Fruit fly (Drosophila melanogaster) whole organism, embryonic: ENCODE measurements around the gene SIDL.

Experiments
- Atf-2 ChIP-seq: fragments of 200-800 bp; sonication (Bioruptor generic); optimal IDR thresholded peaks from 2 replicates; lab custom pipeline; 2016; ENCODE audit warnings: missing biosample characterization, missing genetic modification characterization
- Atf3 ChIP-seq: fragments of 200-800 bp; sonication (Bioruptor generic); optimal IDR thresholded peaks from 3 replicates; lab custom pipeline; 2016; ENCODE audit warnings: missing biosample characterization, missing genetic modification characterization
- CG10209 ChIP-seq: fragments of 200-800 bp; sonication (Bioruptor generic); optimal IDR thresholded peaks from 3 replicates; lab custom pipeline; 2017; ENCODE audit warnings: missing biosample characterization, mild to moderate bottlenecking, missing genetic modification characterization, missing genetic modification reagents
- CG10979 ChIP-seq: fragments of 200-800 bp; sonication (Bioruptor generic); optimal IDR thresholded peaks from 2 replicates; lab custom pipeline; 2018; ENCODE audit warnings: missing biosample characterization, mild to moderate bottlenecking, missing genetic modification characterization, moderate library complexity
- CG11093 ChIP-seq: fragments of 200-800 bp; sonication (Bioruptor generic); IDR thresholded peaks from 3 replicates; pipeline ENCODE4 v1.3.6; 2022; ENCODE audit warnings: missing biosample characterization, missing genetic modification characterization
- CG12219 ChIP-seq: fragments of 200-800 bp; sonication (Bioruptor generic); optimal IDR thresholded peaks from 3 replicates; lab custom pipeline; 2018; ENCODE audit warnings: missing biosample characterization, mild to moderate bottlenecking, missing genetic modification characterization
- CG12299 ChIP-seq: fragments of 200-800 bp; sonication (Bioruptor generic); optimal IDR thresholded peaks from 2 replicates; lab custom pipeline; 2018; ENCODE audit warnings: missing biosample characterization, mild to moderate bottlenecking, missing genetic modification characterization
- CG12769 ChIP-seq: fragments of 200-800 bp; sonication (Bioruptor generic); optimal IDR thresholded peaks from 2 replicates; lab custom pipeline; 2019; ENCODE audit warnings: missing biosample characterization, mild to moderate bottlenecking, missing genetic modification characterization, moderate library complexity
- CG1529 ChIP-seq: fragments of 200-800 bp; sonication (Bioruptor generic); optimal IDR thresholded peaks from 3 replicates; lab custom pipeline; 2018; ENCODE audit warnings: missing biosample characterization, missing genetic modification characterization
- CG1603 ChIP-seq: fragments of 200-800 bp; sonication (Bioruptor generic); optimal IDR thresholded peaks from 2 replicates; lab custom pipeline; 2019; ENCODE audit warnings: missing biosample characterization, mild to moderate bottlenecking, missing genetic modification characterization, moderate library complexity
- CG16815 ChIP-seq: fragments of 200-800 bp; sonication (Bioruptor generic); optimal IDR thresholded peaks from 3 replicates; lab custom pipeline; 2017; ENCODE audit warnings: missing biosample characterization, mild to moderate bottlenecking, missing genetic modification characterization
- CG17912 ChIP-seq: fragments of 200-800 bp; sonication (Bioruptor generic); optimal IDR thresholded peaks from 2 replicates; lab custom pipeline; 2018; ENCODE audit warnings: missing biosample characterization, mild to moderate bottlenecking, missing genetic modification characterization
- CG2199 ChIP-seq: fragments of 200-800 bp; sonication (Bioruptor generic); IDR thresholded peaks from 3 replicates; pipeline ENCODE4 v1.3.6; 2022; ENCODE audit warnings: missing biosample characterization, missing genetic modification characterization
- CG2678 ChIP-seq: fragments of 200-800 bp; sonication (Bioruptor generic); optimal IDR thresholded peaks from 3 replicates; lab custom pipeline; 2019; ENCODE audit warnings: missing biosample characterization, mild to moderate bottlenecking, missing genetic modification characterization, moderate library complexity
- CG3065 ChIP-seq: fragments of 200-800 bp; sonication (Bioruptor generic); optimal IDR thresholded peaks from 2 replicates; lab custom pipeline; 2016; ENCODE audit warnings: missing biosample characterization, missing genetic modification characterization
- CG33213 ChIP-seq: fragments of 200-800 bp; sonication (Bioruptor generic); optimal IDR thresholded peaks from 3 replicates; lab custom pipeline; 2016; ENCODE audit warnings: missing biosample characterization, missing genetic modification characterization
- CG34376 ChIP-seq: fragments of 200-800 bp; sonication (Bioruptor generic); optimal IDR thresholded peaks from 2 replicates; lab custom pipeline; 2018; ENCODE audit warnings: missing biosample characterization, mild to moderate bottlenecking, missing genetic modification characterization
- CG4617 ChIP-seq: fragments of 200-800 bp; sonication (Bioruptor generic); optimal IDR thresholded peaks from 3 replicates; lab custom pipeline; 2016; ENCODE audit warnings: missing biosample characterization, missing genetic modification characterization, borderline replicate concordance
- CG5245 ChIP-seq: fragments of 200-800 bp; sonication (Bioruptor generic); optimal IDR thresholded peaks from 3 replicates; lab custom pipeline; 2016; ENCODE audit warnings: missing biosample characterization, missing genetic modification characterization
- CG7357 ChIP-seq: fragments of 200-800 bp; sonication (Bioruptor generic); IDR thresholded peaks from 3 replicates; pipeline ENCODE4 v1.3.6; 2022; ENCODE audit warnings: missing biosample characterization, missing genetic modification characterization
- CG8388 ChIP-seq: fragments of 200-800 bp; sonication (Bioruptor generic); optimal IDR thresholded peaks from 2 replicates; lab custom pipeline; 2019; ENCODE audit warnings: missing biosample characterization, mild to moderate bottlenecking, missing genetic modification characterization, moderate library complexity
- D19B ChIP-seq: fragments of 200-800 bp; sonication (Bioruptor generic); optimal IDR thresholded peaks from 2 replicates; lab custom pipeline; 2017; ENCODE audit warnings: missing biosample characterization, mild to moderate bottlenecking, missing genetic modification characterization
- Dek ChIP-seq: fragments of 200-800 bp; sonication (Bioruptor generic); optimal IDR thresholded peaks from 3 replicates; lab custom pipeline; 2019; ENCODE audit warnings: missing biosample characterization, mild to moderate bottlenecking, missing genetic modification characterization, moderate library complexity
- Hand ChIP-seq: fragments of 200-800 bp; sonication (Bioruptor generic); optimal IDR thresholded peaks from 2 replicates; lab custom pipeline; 2017; ENCODE audit warnings: mild to moderate bottlenecking, missing biosample characterization, missing genetic modification reagents, missing genetic modification characterization
- Hr3 ChIP-seq: fragments of 200-800 bp; sonication (Bioruptor generic); optimal IDR thresholded peaks from 3 replicates; lab custom pipeline; 2016; ENCODE audit warnings: missing biosample characterization, missing genetic modification characterization
- Hr39 ChIP-seq: fragments of >200 bp; optimal IDR thresholded peaks from 2 replicates; lab custom pipeline; 2017
- Hr51 ChIP-seq, 2 experiments: fragments of 200-800 bp; sonication (Bioruptor generic); optimal IDR thresholded peaks; 2 replicates in 1 of 2; 3 replicates in 1 of 2; lab custom pipeline; 2016 to 2018; ENCODE audit warnings: missing biosample characterization in 2 of 2, missing genetic modification characterization in 2 of 2, mild to moderate bottlenecking in 1 of 2, moderate library complexity in 1 of 2
- MTF-1 ChIP-seq: fragments of 200-800 bp; sonication (Bioruptor generic); optimal IDR thresholded peaks from 2 replicates; lab custom pipeline; 2018; ENCODE audit warnings: missing biosample characterization, mild to moderate bottlenecking, missing genetic modification characterization, borderline replicate concordance
- Poxn ChIP-seq: fragments of 200-800 bp; sonication (Bioruptor generic); IDR thresholded peaks from 2 replicates; pipeline ENCODE4 v1.3.6; 2022; ENCODE audit warnings: missing biosample characterization, missing genetic modification characterization
- Sry-β ChIP-seq: fragments of 200-800 bp; sonication (Bioruptor generic); optimal IDR thresholded peaks from 2 replicates; lab custom pipeline; 2018; ENCODE audit warnings: missing biosample characterization, mild to moderate bottlenecking, missing genetic modification characterization, moderate library complexity
- al ChIP-seq: fragments of 200-800 bp; sonication (Bioruptor generic); IDR thresholded peaks from 2 replicates; pipeline ENCODE4 v1.3.6; 2022; ENCODE audit warnings: missing biosample characterization, missing genetic modification characterization
- ash1 ChIP-seq: fragments of 200-800 bp; sonication (Bioruptor generic); optimal IDR thresholded peaks from 2 replicates; lab custom pipeline; 2018; ENCODE audit warnings: missing biosample characterization, mild to moderate bottlenecking, missing genetic modification characterization
- bab2 ChIP-seq: fragments of 200-800 bp; sonication (Bioruptor generic); optimal IDR thresholded peaks from 2 replicates; lab custom pipeline; 2016; ENCODE audit warnings: missing biosample characterization, missing genetic modification characterization
- bowl ChIP-seq: fragments of 200-800 bp; sonication (Bioruptor generic); IDR thresholded peaks from 2 replicates; pipeline ENCODE4 v1.3.6; 2022; ENCODE audit warnings: missing biosample characterization, missing genetic modification characterization
- cad ChIP-seq: fragments of >200 bp; optimal IDR thresholded peaks from 2 replicates; lab custom pipeline; 2017; ENCODE audit warnings: missing biosample characterization, missing genetic modification characterization
- cato ChIP-seq: fragments of 200-800 bp; sonication (Bioruptor generic); optimal IDR thresholded peaks from 2 replicates; lab custom pipeline; 2016; ENCODE audit warnings: missing biosample characterization, missing genetic modification characterization, borderline replicate concordance
- esg ChIP-seq: fragments of 200-800 bp; sonication (Bioruptor generic); conservative IDR thresholded peaks from 2 replicates; pipeline ENCODE4 v1.3.6; 2022; ENCODE audit warnings: missing biosample characterization, missing genetic modification characterization
- fu2 ChIP-seq: fragments of 200-800 bp; sonication (Bioruptor generic); optimal IDR thresholded peaks from 2 replicates; lab custom pipeline; 2016; ENCODE audit warnings: missing biosample characterization, missing genetic modification characterization
- gce ChIP-seq: fragments of 200-800 bp; sonication (Bioruptor generic); IDR thresholded peaks from 3 replicates; pipeline ENCODE4 v1.3.6; 2022; ENCODE audit warnings: missing biosample characterization, missing genetic modification characterization
- jumu ChIP-seq: fragments of 200-800 bp; sonication (Bioruptor generic); optimal IDR thresholded peaks from 3 replicates; lab custom pipeline; 2016; ENCODE audit warnings: missing biosample characterization, missing genetic modification characterization
- otp ChIP-seq: fragments of 200-800 bp; sonication (Bioruptor generic); IDR thresholded peaks from 3 replicates; pipeline ENCODE4, ENCODE4 v1.3.6; 2022; ENCODE audit warnings: missing biosample characterization, missing genetic modification characterization
- pita ChIP-seq: fragments of 200-800 bp; sonication (Bioruptor generic); optimal IDR thresholded peaks from 2 replicates; lab custom pipeline; 2017; ENCODE audit warnings: missing biosample characterization, mild to moderate bottlenecking, missing genetic modification characterization
- sob ChIP-seq: fragments of 200-800 bp; sonication (Bioruptor generic); IDR thresholded peaks from 2 replicates; pipeline ENCODE4 v1.3.6; 2022; ENCODE audit warnings: missing biosample characterization, missing genetic modification characterization
- tin ChIP-seq: fragments of 200-800 bp; sonication (Bioruptor generic); optimal IDR thresholded peaks from 3 replicates; lab custom pipeline; 2016; ENCODE audit warnings: missing biosample characterization, missing genetic modification characterization
- tio ChIP-seq: fragments of 200-800 bp; sonication (Bioruptor generic); optimal IDR thresholded peaks from 2 replicates; lab custom pipeline; 2017; ENCODE audit warnings: missing biosample characterization, missing genetic modification characterization, inconsistent platforms
- tna ChIP-seq: fragments of 200-800 bp; sonication (Bioruptor generic); IDR thresholded peaks from 2 replicates; pipeline ENCODE4 v1.3.6; 2022; ENCODE audit warnings: missing biosample characterization, missing genetic modification characterization; ENCODE audit not compliant: partially characterized antibody
- twi ChIP-seq: fragments of 200-800 bp; optimal IDR thresholded peaks from 2 replicates; lab custom pipeline; 2019; ENCODE audit warnings: missing biosample characterization, mild to moderate bottlenecking, missing genetic modification characterization, moderate library complexity
- yki ChIP-seq: fragments of >200 bp; optimal IDR thresholded peaks from 3 replicates; lab custom pipeline; 2018

The SIDL gene

dm6 chr3R:15196134-15197034 lies 22.3 kb downstream of the SIDL start, which contains the start of the genes Kpc1 and CG42542:
Kpc1 (minus strand) TSS chr3R:15196210.
CG42542 (plus strand) TSS chr3R:15196598.
- TF ChIP-seq CG11093 (no peak), CG1603 (tag; lab: Kevin White, UChicago) (peak; percentile 70), CG17912 (GFP tag; lab: Kevin White, UChicago) (peak; percentile 52), Hand (GFP tag; lab: Kevin White, UChicago) (peak; percentile 33), Dek (tag; lab: Kevin White, UChicago) (peak; percentile 74), CG12219 (no peak), tio (GFP tag; lab: Kevin White, UChicago) (peak; percentile 83), Atf3 (GFP tag; lab: Kevin White, UChicago) (peak; percentile 38), Hr3 (GFP tag; lab: Kevin White, UChicago) (peak; percentile 74), CG2199 (GFP tag; lab: Robert Waterston, UW) (0 out of 3 replicates have a peak, but pooled peaks have one; percentile 47), Sry-β (GFP tag; lab: Kevin White, UChicago) (peak; percentile 95), cato (peak; percentile 74), CG1529 (GFP tag; lab: Kevin White, UChicago) (no peak), fu2 (GFP tag; lab: Kevin White, UChicago) (peak; percentile 50), ash1 (GFP tag; lab: Kevin White, UChicago) (peak; percentile 54), CG10979 (tag; lab: Kevin White, UChicago) (peak; percentile 61), jumu (GFP tag; lab: Kevin White, UChicago) (peak; percentile 77), tin (peak; percentile 76), CG7357 (GFP tag; lab: Robert Waterston, UW) (peak; percentile 8; the same call in 1 of the 3 replicates), bab2 (GFP tag; lab: Kevin White, UChicago) (peak; percentile 38), Poxn (GFP tag; lab: Robert Waterston, UW) (no peak; the same call in 1 of the 2 replicates), sob (GFP tag; lab: Robert Waterston, UW) (peak; percentile 87), CG5245 (GFP tag; lab: Kevin White, UChicago) (peak; percentile 50), D19B (GFP tag; lab: Kevin White, UChicago) (no peak), CG16815 (GFP tag; lab: Kevin White, UChicago) (peak; percentile 77), CG4617 (peak; percentile 83), cad (GFP tag; lab: Kevin White, UChicago) (no peak), CG10209 (GFP tag; lab: Kevin White, UChicago) (peak; percentile 66), CG8388 (GFP tag; lab: Kevin White, UChicago) (peak; percentile 49), gce (GFP tag; lab: Robert Waterston, UW) (no peak; the same call in 2 of the 3 replicates), MTF-1 (peak; percentile 60), CG12769 (tag; lab: Kevin White, UChicago) (no peak), Hr39 (lab: Kevin White, UChicago) (no peak), pita (GFP tag; lab: Kevin White, UChicago) (no peak), al (peak; percentile 27; the same call in 1 of the 2 replicates), Atf-2 (GFP tag; lab: Kevin White, UChicago) (peak; percentile 72), otp (peak; percentile 67; the same call in 1 of the 3 replicates), CG12299 (tag; lab: Kevin White, UChicago) (no peak), Hr51 (GFP tag; optimal IDR thresholded peaks at IDR 0.05; lab: Kevin White, UChicago) (peak in 1 of 2 experiments; percentile 74), CG2678 (tag; lab: Kevin White, UChicago) (peak; percentile 3), CG3065 (peak; percentile 58), yki (lab: Kevin White, UChicago) (no peak), bowl (GFP tag; lab: Robert Waterston, UW) (0 out of 2 replicates have a peak, but pooled peaks have one; percentile 39), tna (GFP tag; lab: Robert Waterston, UW) (peak; percentile 82), twi (tag; lab: Kevin White, UChicago) (peak; percentile 48), CG34376 (GFP tag; lab: Kevin White, UChicago) (peak; percentile 61), CG33213 (GFP tag; lab: Kevin White, UChicago) (peak; percentile 54), esg (GFP tag; lab: Robert Waterston, UW) (peak; percentile 28; the same call in 1 of the 2 replicates)
